Worm (Caenorhabditis elegans) whole organism, early embryonic: Measurements from ENCODE around the gene F29A7.6.

ENCODE experiments used
- B0310.2 ChIP-seq: sonication (generic microtip); optimal IDR thresholded peaks from 2 replicates; lab custom pipeline; 2016; ENCODE audit warnings: mild to moderate bottlenecking, missing genetic modification characterization, missing compliant biosample characterization
- F13C5.2 ChIP-seq: sonication (generic microtip); optimal IDR thresholded peaks from 2 replicates; lab custom pipeline; 2017; ENCODE audit warnings: mild to moderate bottlenecking, missing genetic modification characterization, inconsistent platforms, missing compliant biosample characterization
- aly-1 ChIP-seq: sonication (generic microtip); optimal IDR thresholded peaks from 2 replicates; lab custom pipeline; 2016; ENCODE audit warnings: missing genetic modification characterization, missing compliant biosample characterization
- ama-1 ChIP-seq: fragments of 150-350 bp; optimal IDR thresholded peaks from 2 replicates; lab custom pipeline; 2014
- ceh-13 ChIP-seq: fragments of 200-800 bp; sonication (Bioruptor generic); optimal IDR thresholded peaks from 2 replicates; lab custom pipeline; 2018; ENCODE audit warnings: mild to moderate bottlenecking, missing genetic modification characterization, missing compliant biosample characterization
- ceh-36 ChIP-seq: sonication (generic microtip); optimal IDR thresholded peaks from 2 replicates; lab custom pipeline; 2016; ENCODE audit warnings: missing genetic modification characterization, inconsistent platforms, missing compliant biosample characterization
- ets-7 ChIP-seq: sonication (generic microtip); optimal IDR thresholded peaks from 2 replicates; lab custom pipeline; 2016; ENCODE audit warnings: missing genotype, missing genetic modification characterization, missing compliant biosample characterization
- flt-1 ChIP-seq: fragments of 200-800 bp; sonication (Bioruptor generic); IDR thresholded peaks from 2 replicates; pipeline ENCODE4 v1.3.6; 2022; ENCODE audit warnings: missing genetic modification characterization, missing compliant biosample characterization
- hmbx-1 ChIP-seq: sonication (generic microtip); optimal IDR thresholded peaks from 2 replicates; lab custom pipeline; 2016; ENCODE audit warnings: mild to moderate bottlenecking, missing genetic modification characterization, missing compliant biosample characterization
- hmg-4 ChIP-seq: fragments of 200-800 bp; sonication (Bioruptor generic); optimal IDR thresholded peaks from 2 replicates; lab custom pipeline; 2018; ENCODE audit warnings: mild to moderate bottlenecking, missing genetic modification characterization, missing compliant biosample characterization
- hnd-1 ChIP-seq: sonication (generic microtip); optimal IDR thresholded peaks from 2 replicates; lab custom pipeline; 2016; ENCODE audit warnings: missing genetic modification characterization, missing compliant biosample characterization
- pes-1 ChIP-seq: fragments of 200-800 bp; sonication (Bioruptor generic); IDR thresholded peaks from 2 replicates; pipeline ENCODE4 v1.3.6; 2022; ENCODE audit warnings: missing genetic modification reagents, missing genetic modification characterization, missing compliant biosample characterization
- scrt-1 ChIP-seq: fragments of 200-800 bp; sonication (Bioruptor generic); IDR thresholded peaks from 2 replicates; pipeline ENCODE4 v1.3.6; 2022; ENCODE audit warnings: missing genetic modification characterization, missing compliant biosample characterization
- sea-1 ChIP-seq: fragments of 200-800 bp; sonication (Bioruptor generic); conservative IDR thresholded peaks from 2 replicates; pipeline ENCODE4 v1.3.6; 2022; ENCODE audit warnings: missing genetic modification characterization, missing compliant biosample characterization
- tbx-11 ChIP-seq: fragments of 200-800 bp; sonication (Bioruptor generic); IDR thresholded peaks from 2 replicates; pipeline ENCODE4 v1.3.6; 2022; ENCODE audit warnings: missing genetic modification characterization, missing compliant biosample characterization
- tbx-37 ChIP-seq: fragments of 200-800 bp; sonication (Bioruptor generic); conservative IDR thresholded peaks from 2 replicates; pipeline ENCODE4 v1.3.6; 2022; ENCODE audit warnings: missing genetic modification reagents, missing genetic modification characterization, missing compliant biosample characterization
- tra-4 ChIP-seq: sonication (generic microtip); optimal IDR thresholded peaks from 2 replicates; lab custom pipeline; 2017; ENCODE audit warnings: missing genetic modification characterization, missing compliant biosample characterization

F29A7.6 gene

DNA sequence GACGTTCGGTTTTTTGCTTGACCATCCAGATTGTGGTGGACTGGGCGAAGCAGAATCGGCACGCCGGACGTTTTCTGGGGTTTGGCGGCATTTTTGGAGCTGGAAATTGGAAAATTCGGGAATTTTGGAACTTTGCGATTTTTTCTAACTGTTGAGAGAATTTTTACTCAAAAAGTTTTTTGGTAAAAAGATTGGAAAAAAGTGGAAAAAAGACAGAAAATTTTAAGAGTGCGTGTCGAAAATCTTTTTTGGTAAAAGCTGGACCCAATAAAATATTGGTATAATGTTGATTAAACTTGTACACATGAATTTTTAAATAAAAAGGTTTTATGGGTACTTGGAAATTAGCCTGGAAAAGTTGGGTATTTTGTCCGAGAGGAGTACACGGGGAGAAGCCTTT is 10.2 kb downstream of the F29A7.6 start, which contains the start of gene T05A8.7:
Gene T05A8.7, minus strand, starts transcription at position 101 of the 400 bp plus-strand sequence.
- no peak for TF ChIP-seq hmbx-1 (tag; lab: Kevin White, UChicago)
- TF ChIP-seq sea-1 (GFP tag; lab: Robert Waterston, UW): no peak
- TF ChIP-seq hnd-1 (tag; lab: Kevin White, UChicago): no peak
- TF ChIP-seq ama-1 (lab: Kevin White, UChicago): no peak
- no peak for TF ChIP-seq tbx-11 (GFP tag; lab: Robert Waterston, UW)
- TF ChIP-seq aly-1 (tag; lab: Kevin White, UChicago): no peak

- TF ChIP-seq sea-1 (GFP tag; lab: Robert Waterston, UW): no peak
- TF ChIP-seq flt-1 (GFP tag; lab: Robert Waterston, UW): no peak
- TF ChIP-seq aly-1 (tag; lab: Kevin White, UChicago): no peak
- 0 out of 2 replicates have a peak, but pooled peaks have one; percentile 47 for TF ChIP-seq scrt-1 (GFP tag; lab: Robert Waterston, UW)
Observed at ce11 chrII:2741405-2741804, 11.0 kb downstream of the F29A7.6 start.

DNA sequence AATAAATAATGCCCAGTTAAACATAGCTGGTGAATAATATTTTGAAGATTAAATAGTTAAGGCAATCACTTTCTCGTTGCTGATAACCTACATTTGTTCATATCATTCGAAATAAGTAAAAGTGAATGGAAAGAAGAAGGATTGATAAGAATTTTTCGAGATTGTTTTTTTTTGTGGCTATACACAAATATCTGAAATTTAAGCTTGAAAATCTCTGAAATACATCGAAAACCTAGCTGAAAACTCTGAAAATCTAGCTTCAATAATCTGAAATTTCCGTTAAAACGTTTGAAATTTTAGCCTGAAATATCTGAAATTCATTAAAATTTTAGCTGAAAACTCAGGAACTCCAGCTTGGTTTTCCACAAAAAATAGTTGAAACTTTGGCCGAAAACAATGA is 12.8 kb downstream of the F29A7.6 start, which contains the start of gene T05A8.6:
Gene T05A8.6, minus strand, starts transcription at position 101 of the 400 bp plus-strand sequence.
- TF ChIP-seq hmg-4 (GFP tag; lab: Kevin White, UChicago): no peak
- no peak for TF ChIP-seq F13C5.2 (tag; lab: Kevin White, UChicago)
- TF ChIP-seq sea-1 (GFP tag; lab: Robert Waterston, UW): no peak
- no peak for TF ChIP-seq aly-1 (tag; lab: Kevin White, UChicago)
- no peak for TF ChIP-seq tbx-37 (GFP tag; lab: Robert Waterston, UW)
- no peak for TF ChIP-seq tbx-11 (GFP tag; lab: Robert Waterston, UW)
- no peak for TF ChIP-seq scrt-1 (GFP tag; lab: Robert Waterston, UW)
- no peak for TF ChIP-seq B0310.2 (tag; lab: Kevin White, UChicago)

- no peak for TF ChIP-seq flt-1 (GFP tag; lab: Robert Waterston, UW)
- TF ChIP-seq tra-4 (tag; lab: Kevin White, UChicago): no peak
- TF ChIP-seq B0310.2 (tag; lab: Kevin White, UChicago): no peak
- TF ChIP-seq tbx-11 (GFP tag; lab: Robert Waterston, UW): no peak
- TF ChIP-seq hnd-1 (tag; lab: Kevin White, UChicago): no peak
- no peak for TF ChIP-seq scrt-1 (GFP tag; lab: Robert Waterston, UW)
- no peak for TF ChIP-seq ceh-13
- TF ChIP-seq tbx-37 (GFP tag; lab: Robert Waterston, UW): no peak
- TF ChIP-seq hmbx-1 (tag; lab: Kevin White, UChicago): no peak
- TF ChIP-seq F13C5.2 (tag; lab: Kevin White, UChicago): no peak
- TF ChIP-seq ceh-36 (tag; lab: Kevin White, UChicago): no peak
- no peak for TF ChIP-seq sea-1 (GFP tag; lab: Robert Waterston, UW)
- TF ChIP-seq aly-1 (tag; lab: Kevin White, UChicago): no peak
- no peak for TF ChIP-seq hmg-4 (GFP tag; lab: Kevin White, UChicago)
- TF ChIP-seq ama-1 (lab: Kevin White, UChicago): no peak
- no peak for TF ChIP-seq ets-7 (tag; lab: Kevin White, UChicago)
Observed at ce11 chrII:2736938-2737337, 15.5 kb downstream of the F29A7.6 start.

- TF ChIP-seq tra-4 (tag; lab: Kevin White, UChicago): no peak
Observed at ce11 chrII:2736156-2736728, 16.2 kb downstream of the F29A7.6 start, which contains the start of gene T05A8.8. TSS of gene T05A8.8 (plus strand) at chrII:2736678.

- TF ChIP-seq scrt-1 (GFP tag; lab: Robert Waterston, UW) (no peak), aly-1 (tag; lab: Kevin White, UChicago) (no peak), tbx-37 (GFP tag; lab: Robert Waterston, UW) (no peak), hmbx-1 (tag; lab: Kevin White, UChicago) (no peak), ceh-13 (no peak), ceh-36 (tag; lab: Kevin White, UChicago) (no peak), hnd-1 (tag; lab: Kevin White, UChicago) (no peak), tra-4 (tag; lab: Kevin White, UChicago) (no peak), pes-1 (GFP tag; lab: Robert Waterston, UW) (no peak), tbx-11 (GFP tag; lab: Robert Waterston, UW) (no peak), ama-1 (lab: Kevin White, UChicago) (no peak)
Observed at ce11 chrII:2735644-2736043, 16.8 kb downstream of the F29A7.6 start.

DNA sequence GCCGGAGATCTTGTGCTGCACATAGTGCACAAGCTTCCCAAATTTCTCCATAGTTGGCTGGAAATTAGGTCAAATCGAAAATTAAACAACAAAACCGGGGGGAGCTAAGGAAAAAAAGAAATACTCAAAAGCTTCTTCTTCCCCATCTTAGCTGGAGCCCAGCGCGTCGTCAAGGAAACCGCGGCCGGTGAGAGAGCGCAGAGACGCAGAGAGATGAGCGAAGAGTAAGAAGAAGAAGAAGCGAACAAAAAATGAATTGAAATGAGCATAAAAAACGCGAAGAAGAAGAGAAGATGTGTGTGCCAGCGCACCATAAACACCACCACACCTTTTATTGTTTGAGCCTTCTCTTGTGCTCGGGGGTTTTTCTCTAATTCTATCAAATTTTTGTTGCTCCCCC is 17.2 kb downstream of the F29A7.6 start, which contains the start of gene wdr-31:
Gene wdr-31, minus strand, starts transcription at position 101 of the 400 bp plus-strand sequence.
- TF ChIP-seq B0310.2 (tag; lab: Kevin White, UChicago) (no peak), flt-1 (GFP tag; lab: Robert Waterston, UW) (no peak), pes-1 (GFP tag; lab: Robert Waterston, UW) (no peak), ceh-13 (no peak), F13C5.2 (tag; lab: Kevin White, UChicago) (no peak), tra-4 (tag; lab: Kevin White, UChicago) (no peak), ama-1 (lab: Kevin White, UChicago) (no peak), sea-1 (GFP tag; lab: Robert Waterston, UW) (no peak), tbx-37 (GFP tag; lab: Robert Waterston, UW) (no peak), hnd-1 (tag; lab: Kevin White, UChicago) (no peak), ets-7 (tag; lab: Kevin White, UChicago) (no peak)
